Fruit fly (Drosophila melanogaster): Measurements from ENCODE around the gene Jon65Aiii.

dm6 chr3L:6034916-6035315 lies 15.6 kb upstream of the Jon65Aiii start, which contains the start of gene yip7:
- TF ChIP-seq EcR (GFP tag; optimal IDR thresholded peaks at IDR 0.05) (no peak), Pif1B (GFP tag; optimal IDR thresholded peaks at IDR 0.05) (no peak), CG8301 (tag; optimal IDR thresholded peaks at IDR 0.05) (no peak), CG4496 (GFP tag; IDR thresholded peaks at IDR 0.05) (no peak), Snoo (tag; optimal IDR thresholded peaks at IDR 0.05) (no peak), CG14655 (GFP tag; optimal IDR thresholded peaks at IDR 0.05) (no peak), CG17806 (tag; optimal IDR thresholded peaks at IDR 0.05) (no peak), CG9948 (tag; optimal IDR thresholded peaks at IDR 0.05) (no peak), Pif1A (GFP tag; optimal IDR thresholded peaks at IDR 0.05) (no peak), gl (tag; optimal IDR thresholded peaks at IDR 0.05) (no peak), Ets98B (GFP tag; IDR thresholded peaks at IDR 0.05) (no peak), CG8159 (tag; optimal IDR thresholded peaks at IDR 0.05) (no peak), CG32121 (GFP tag; IDR thresholded peaks at IDR 0.05) (no peak), CG10348 (GFP tag; IDR thresholded peaks at IDR 0.05) (no peak)

All from whole organism, pupa.